Worm (Caenorhabditis elegans) whole organism, late embryonic: Measurements from ENCODE around the gene ZK105.6.

ENCODE experiments used
- K09A11.1 ChIP-seq: sonication (generic microtip); optimal IDR thresholded peaks from 2 replicates; lab custom pipeline; 2017; ENCODE audit warnings: antibody characterized with exemption, mild to moderate bottlenecking, missing genetic modification characterization, missing compliant biosample characterization; ENCODE audit not compliant: insufficient read depth
- Y22D7AL.16 ChIP-seq: sonication (generic microtip); optimal IDR thresholded peaks from 2 replicates; lab custom pipeline; 2016; ENCODE audit warnings: missing genetic modification characterization, missing compliant biosample characterization
- ama-1 ChIP-seq: fragments of 150-350 bp; optimal IDR thresholded peaks from 2 replicates; lab custom pipeline; 2014
- ceh-24 ChIP-seq: sonication (generic microtip); optimal IDR thresholded peaks from 2 replicates; lab custom pipeline; 2016; ENCODE audit warnings: mild to moderate bottlenecking, missing genetic modification characterization, missing compliant biosample characterization
- ceh-9 ChIP-seq: sonication (generic microtip); optimal IDR thresholded peaks from 2 replicates; lab custom pipeline; 2016; ENCODE audit warnings: mild to moderate bottlenecking, missing genetic modification characterization, inconsistent platforms, missing compliant biosample characterization
- che-1 ChIP-seq: sonication (generic microtip); optimal IDR thresholded peaks from 2 replicates; lab custom pipeline; 2016; ENCODE audit warnings: mild to moderate bottlenecking, missing genetic modification characterization, missing compliant biosample characterization
- fkh-10 ChIP-seq: fragments of 150-350 bp; optimal IDR thresholded peaks from 2 replicates; lab custom pipeline; 2014; ENCODE audit warnings: missing biosample characterization, missing genetic modification reagents, missing genetic modification characterization
- gmeb-2 ChIP-seq: sonication (generic microtip); optimal IDR thresholded peaks from 2 replicates; lab custom pipeline; 2016; ENCODE audit warnings: missing genetic modification characterization, inconsistent platforms, missing compliant biosample characterization
- hlh-30 ChIP-seq: sonication (generic microtip); optimal IDR thresholded peaks from 2 replicates; lab custom pipeline; 2017; ENCODE audit warnings: antibody characterized with exemption, missing genetic modification characterization, missing compliant biosample characterization; ENCODE audit not compliant: insufficient read depth
- nhr-11 ChIP-seq: fragments of 150-350 bp; optimal IDR thresholded peaks from 2 replicates; lab custom pipeline; 2014; ENCODE audit warnings: missing biosample characterization, missing genetic modification characterization
- nhr-232 ChIP-seq: sonication (generic microtip); optimal IDR thresholded peaks from 2 replicates; lab custom pipeline; 2016; ENCODE audit warnings: missing genetic modification characterization, missing compliant biosample characterization
- pat-9 ChIP-seq: fragments of 200-800 bp; sonication (Bioruptor generic); optimal IDR thresholded peaks from 2 replicates; lab custom pipeline; 2018; ENCODE audit warnings: mild to moderate bottlenecking, missing genetic modification characterization, moderate library complexity, missing compliant biosample characterization
- sox-2 ChIP-seq: fragments of 200-800 bp; sonication (Bioruptor generic); IDR thresholded peaks from 2 replicates; pipeline ENCODE4 v1.3.6; 2022; ENCODE audit warnings: missing genetic modification reagents, missing genetic modification characterization, missing compliant biosample characterization
- syd-9 ChIP-seq: sonication (generic microtip); optimal IDR thresholded peaks from 2 replicates; lab custom pipeline; 2016; ENCODE audit warnings: mild to moderate bottlenecking, missing genetic modification characterization, moderate library complexity, missing compliant biosample characterization

ce11 chrV:7728003-7728678 is 4.3 kb upstream of the ZK105.6 start:
- TF ChIP-seq fkh-10 (GFP tag; lab: Kevin White, UChicago), result no peak
- TF ChIP-seq K09A11.1 (tag; lab: Kevin White, UChicago), result no peak
- TF ChIP-seq ceh-24 (tag; lab: Kevin White, UChicago), result no peak
- TF ChIP-seq ama-1 (lab: Kevin White, UChicago), result no peak
- no peak for TF ChIP-seq ceh-9
- no peak for TF ChIP-seq nhr-232 (tag; lab: Kevin White, UChicago)
- peak; percentile 58 for TF ChIP-seq syd-9
- no peak for TF ChIP-seq sox-2 (GFP tag; lab: Robert Waterston, UW)
- TF ChIP-seq che-1 (tag; lab: Kevin White, UChicago), result no peak
- no peak for TF ChIP-seq nhr-11 (tag; lab: Kevin White, UChicago)
- no peak for TF ChIP-seq hlh-30
- TF ChIP-seq pat-9 (tag; lab: Kevin White, UChicago), result no peak
- no peak for TF ChIP-seq gmeb-2 (tag; lab: Kevin White, UChicago)
- TF ChIP-seq Y22D7AL.16, result no peak
